Worm (Caenorhabditis elegans) whole organism, L4/young adult: ENCODE data around the gene Y48B6A.10.

Experiments
- W03F9.2 ChIP-seq: fragments of 150-350 bp; optimal IDR thresholded peaks from 2 replicates; lab custom pipeline; 2014; ENCODE audit warnings: missing biosample characterization, missing genetic modification characterization
- dao-5 ChIP-seq: sonication (generic microtip); optimal IDR thresholded peaks from 2 replicates; lab custom pipeline; 2016; ENCODE audit warnings: missing genotype, missing genetic modification characterization, moderate library complexity, missing compliant biosample characterization
- him-1 ChIP-seq: sonication (generic microtip); optimal IDR thresholded peaks from 2 replicates; lab custom pipeline; 2016; ENCODE audit warnings: missing genotype, missing genetic modification reagents, missing genetic modification characterization, missing compliant biosample characterization

ce11 chrII:14234375-14235102, 20.3 kb downstream of the Y48B6A.10 start:
- TF ChIP-seq him-1 (tag; lab: Kevin White, UChicago): no peak
- TF ChIP-seq dao-5 (tag; lab: Kevin White, UChicago): no peak
- no peak for TF ChIP-seq W03F9.2
